Fruit fly (Drosophila melanogaster) whole organism, embryonic: Measurements from ENCODE around the gene CG12194.
A peak's percentile ranks its signal among the peaks of the same experiment; 100 is the strongest.

Experiments used
- ATbp ChIP-seq: fragments of 200-800 bp; sonication (Bioruptor generic); optimal IDR thresholded peaks from 2 replicates; lab custom pipeline; 2017; ENCODE audit warnings: missing biosample characterization, mild to moderate bottlenecking, missing genetic modification characterization, missing genetic modification reagents
- Asciz ChIP-seq: fragments of 200-800 bp; sonication (Bioruptor generic); optimal IDR thresholded peaks from 2 replicates; lab custom pipeline; 2017; ENCODE audit warnings: missing biosample characterization, mild to moderate bottlenecking, missing genetic modification characterization, missing genetic modification reagents
- Awh ChIP-seq: fragments of 200-800 bp; sonication (Bioruptor generic); IDR thresholded peaks from 2 replicates; pipeline ENCODE4, ENCODE4 v1.3.6; 2022; ENCODE audit warnings: missing biosample characterization, missing genetic modification characterization
- Bgb ChIP-seq: fragments of 200-800 bp; sonication (Bioruptor generic); IDR thresholded peaks from 2 replicates; pipeline ENCODE4 v1.3.6; 2022; ENCODE audit warnings: missing biosample characterization, missing genetic modification characterization; ENCODE audit not compliant: partially characterized antibody
- Blimp-1 ChIP-seq: fragments of 200-800 bp; sonication (Bioruptor generic); optimal IDR thresholded peaks from 3 replicates; lab custom pipeline; 2018; ENCODE audit warnings: missing biosample characterization, missing genetic modification characterization, mild to moderate bottlenecking, moderate library complexity, missing genetic modification reagents
- CG10979 ChIP-seq: fragments of 200-800 bp; sonication (Bioruptor generic); optimal IDR thresholded peaks from 2 replicates; lab custom pipeline; 2018; ENCODE audit warnings: missing biosample characterization, mild to moderate bottlenecking, missing genetic modification characterization, moderate library complexity
- CG11504 ChIP-seq: fragments of 200-800 bp; sonication (Bioruptor generic); optimal IDR thresholded peaks from 3 replicates; lab custom pipeline; 2019; ENCODE audit warnings: missing biosample characterization, mild to moderate bottlenecking, missing genetic modification characterization, moderate library complexity
- CG12071 ChIP-seq: fragments of 200-800 bp; sonication (Bioruptor generic); optimal IDR thresholded peaks from 3 replicates; lab custom pipeline; 2018; ENCODE audit warnings: missing biosample characterization, mild to moderate bottlenecking, missing genetic modification characterization
- CG13296 ChIP-seq: fragments of 200-800 bp; sonication (Bioruptor generic); optimal IDR thresholded peaks from 3 replicates; lab custom pipeline; 2018; ENCODE audit warnings: missing biosample characterization, mild to moderate bottlenecking, missing genetic modification characterization
- CG14710 ChIP-seq: fragments of 200-800 bp; sonication (Bioruptor generic); optimal IDR thresholded peaks from 3 replicates; lab custom pipeline; 2019; ENCODE audit warnings: missing biosample characterization, mild to moderate bottlenecking, missing genetic modification characterization, moderate library complexity
- CG15514 ChIP-seq: fragments of 200-800 bp; sonication (Bioruptor generic); optimal IDR thresholded peaks from 3 replicates; lab custom pipeline; 2017; ENCODE audit warnings: missing biosample characterization, missing genetic modification characterization, mild to moderate bottlenecking, moderate library complexity, missing genetic modification reagents
- CG17361 ChIP-seq: fragments of 200-800 bp; sonication (Bioruptor generic); IDR thresholded peaks from 3 replicates; pipeline ENCODE4 v1.3.6; 2022; ENCODE audit warnings: missing biosample characterization, missing genetic modification characterization
- CG17612 ChIP-seq: fragments of 200-800 bp; sonication (Bioruptor generic); IDR thresholded peaks from 2 replicates; pipeline ENCODE4 v1.3.6; 2022; ENCODE audit warnings: missing biosample characterization, missing genetic modification characterization
- CG17829 ChIP-seq: fragments of 200-800 bp; optimal IDR thresholded peaks from 2 replicates; lab custom pipeline; 2019; ENCODE audit warnings: missing biosample characterization, mild to moderate bottlenecking, missing genetic modification characterization, moderate library complexity
- CG18262 ChIP-seq: fragments of 200-800 bp; optimal IDR thresholded peaks from 3 replicates; lab custom pipeline; 2019; ENCODE audit warnings: missing biosample characterization, mild to moderate bottlenecking, missing genetic modification characterization, moderate library complexity
- CG2120 ChIP-seq: fragments of 200-800 bp; sonication (Bioruptor generic); optimal IDR thresholded peaks from 3 replicates; lab custom pipeline; 2016; ENCODE audit warnings: missing biosample characterization, missing genetic modification characterization
- CG2678 ChIP-seq: fragments of 200-800 bp; sonication (Bioruptor generic); optimal IDR thresholded peaks from 3 replicates; lab custom pipeline; 2019; ENCODE audit warnings: missing biosample characterization, mild to moderate bottlenecking, missing genetic modification characterization, moderate library complexity
- CG2712 ChIP-seq: fragments of 200-800 bp; optimal IDR thresholded peaks from 3 replicates; lab custom pipeline; 2019; ENCODE audit warnings: missing biosample characterization, mild to moderate bottlenecking, missing genetic modification characterization, moderate library complexity
- CG31441 ChIP-seq: fragments of 200-800 bp; sonication (Bioruptor generic); IDR thresholded peaks from 2 replicates; pipeline ENCODE4 v1.3.6; 2022; ENCODE audit warnings: missing biosample characterization, missing genetic modification characterization
- CG4404 ChIP-seq: fragments of 200-800 bp; sonication (Bioruptor generic); IDR thresholded peaks from 2 replicates; pipeline ENCODE4 v1.3.6; 2022; ENCODE audit warnings: missing biosample characterization, missing genetic modification characterization
- CG4424 ChIP-seq: fragments of 200-800 bp; sonication (Bioruptor generic); optimal IDR thresholded peaks from 3 replicates; lab custom pipeline; 2016; ENCODE audit warnings: missing biosample characterization, missing genetic modification characterization
- CG5953 ChIP-seq: fragments of 200-800 bp; sonication (Bioruptor generic); IDR thresholded peaks from 2 replicates; pipeline ENCODE4 v1.3.6; 2022; ENCODE audit warnings: missing biosample characterization, missing genetic modification characterization
- CG6254 ChIP-seq: fragments of 200-800 bp; sonication (Bioruptor generic); optimal IDR thresholded peaks from 3 replicates; lab custom pipeline; 2017; ENCODE audit warnings: mild to moderate bottlenecking, missing biosample characterization, missing genetic modification reagents, missing genetic modification characterization
- CG6683 ChIP-seq: fragments of 200-800 bp; sonication (Bioruptor generic); optimal IDR thresholded peaks from 2 replicates; lab custom pipeline; 2017; ENCODE audit warnings: missing biosample characterization, mild to moderate bottlenecking, missing genetic modification characterization, missing genetic modification reagents
- CG6689 ChIP-seq: fragments of 200-800 bp; sonication (Bioruptor generic); IDR thresholded peaks from 2 replicates; pipeline ENCODE4 v1.3.6; 2022; ENCODE audit warnings: missing biosample characterization, missing genetic modification characterization
- CG7357 ChIP-seq: fragments of 200-800 bp; sonication (Bioruptor generic); IDR thresholded peaks from 3 replicates; pipeline ENCODE4 v1.3.6; 2022; ENCODE audit warnings: missing biosample characterization, missing genetic modification characterization
- CG9437 ChIP-seq: fragments of 200-800 bp; sonication (Bioruptor generic); optimal IDR thresholded peaks from 2 replicates; lab custom pipeline; 2018; ENCODE audit warnings: missing biosample characterization, mild to moderate bottlenecking, missing genetic modification characterization
- CrebB ChIP-seq: fragments of 200-800 bp; sonication (Bioruptor generic); optimal IDR thresholded peaks from 3 replicates; lab custom pipeline; 2018; ENCODE audit warnings: missing biosample characterization, mild to moderate bottlenecking, missing genetic modification characterization
- Dbx ChIP-seq: fragments of 200-800 bp; sonication (Bioruptor generic); IDR thresholded peaks from 3 replicates; pipeline ENCODE4 v1.3.6; 2022; ENCODE audit warnings: missing biosample characterization, missing genetic modification characterization
- Drgx ChIP-seq: fragments of 200-800 bp; sonication (Bioruptor generic); IDR thresholded peaks from 2 replicates; pipeline ENCODE4 v1.3.6; 2022; ENCODE audit warnings: missing biosample characterization, missing genetic modification characterization
- Ets65A ChIP-seq: fragments of 200-800 bp; sonication (Bioruptor generic); peaks from one replicate; lab custom pipeline; 2016; ENCODE audit warnings: missing biosample characterization, missing genetic modification characterization
- Hr78 ChIP-seq, 2 experiments: fragments of 200-800 bp in 1 of 2; fragments of >200 bp in 1 of 2; sonication (Bioruptor generic) in 1 of 2; optimal IDR thresholded peaks; 2 replicates each; lab custom pipeline; 2017 to 2019; ENCODE audit warnings: missing biosample characterization in 2 of 2, missing genetic modification characterization in 2 of 2, mild to moderate bottlenecking in 1 of 2, moderate library complexity in 1 of 2
- Mrtf ChIP-seq: fragments of 200-800 bp; sonication (Bioruptor generic); IDR thresholded peaks from 3 replicates; pipeline ENCODE4 v1.3.6; 2022; ENCODE audit warnings: missing biosample characterization, missing genetic modification characterization
- Spps ChIP-seq: fragments of 200-800 bp; sonication (Bioruptor generic); optimal IDR thresholded peaks from 2 replicates; lab custom pipeline; 2018; ENCODE audit warnings: missing biosample characterization, mild to moderate bottlenecking, missing genetic modification characterization
- TFAM ChIP-seq: fragments of 200-800 bp; sonication (Bioruptor generic); optimal IDR thresholded peaks from 2 replicates; lab custom pipeline; 2017; ENCODE audit warnings: missing biosample characterization, missing genetic modification characterization, inconsistent platforms
- Xrp1 ChIP-seq: fragments of 200-800 bp; sonication (Bioruptor generic); IDR thresholded peaks from 2 replicates; pipeline ENCODE4 v1.3.6; 2022; ENCODE audit warnings: missing biosample characterization, missing genetic modification characterization
- ap ChIP-seq: fragments of 200-800 bp; sonication (Bioruptor generic); IDR thresholded peaks from 2 replicates; pipeline ENCODE4 v1.3.6; 2022; ENCODE audit warnings: missing biosample characterization, missing genetic modification characterization
- ara ChIP-seq: fragments of 200-800 bp; sonication (Bioruptor generic); IDR thresholded peaks from 2 replicates; pipeline ENCODE4 v1.3.6; 2022; ENCODE audit warnings: missing biosample characterization, missing genetic modification characterization
- cg ChIP-seq: fragments of 200-800 bp; sonication (Bioruptor generic); optimal IDR thresholded peaks from 3 replicates; lab custom pipeline; 2019; ENCODE audit warnings: missing biosample characterization, mild to moderate bottlenecking, missing genetic modification characterization, moderate library complexity
- da ChIP-seq: fragments of 200-800 bp; sonication (Bioruptor generic); optimal IDR thresholded peaks from 2 replicates; lab custom pipeline; 2016; ENCODE audit warnings: missing biosample characterization, missing genetic modification characterization
- exex ChIP-seq: fragments of 200-800 bp; sonication (Bioruptor generic); optimal IDR thresholded peaks from 4 replicates; lab custom pipeline; 2018; ENCODE audit warnings: missing biosample characterization, mild to moderate bottlenecking, missing genetic modification characterization, moderate library complexity
- lola ChIP-seq, 3 experiments: fragments of >200 bp in 2 of 3; fragments of 200-800 bp in 1 of 3; sonication (Bioruptor generic) in 1 of 3; optimal IDR thresholded peaks; 2 replicates each; lab custom pipeline; 2017 to 2019; ENCODE audit warnings: missing biosample characterization in 3 of 3, missing genetic modification characterization in 3 of 3, mild to moderate bottlenecking in 1 of 3, moderate library complexity in 1 of 3
- nom ChIP-seq: fragments of 200-800 bp; sonication (Bioruptor generic); optimal IDR thresholded peaks from 2 replicates; lab custom pipeline; 2017; ENCODE audit warnings: missing biosample characterization, missing genetic modification characterization, mild to moderate bottlenecking, moderate library complexity, missing genetic modification reagents
- phol ChIP-seq: fragments of 200-800 bp; sonication (Bioruptor generic); optimal IDR thresholded peaks from 3 replicates; lab custom pipeline; 2018; ENCODE audit warnings: missing biosample characterization, mild to moderate bottlenecking, missing genetic modification characterization, moderate library complexity
- prd ChIP-seq, 3 experiments: fragments of >200 bp in 2 of 3; fragments of 200-800 bp in 1 of 3; sonication (Bioruptor generic) in 1 of 3; optimal IDR thresholded peaks in 2 of 3; IDR thresholded peaks in 1 of 3; 2 replicates in 2 of 3; 3 replicates in 1 of 3; pipeline versions ENCODE4 v1.3.6 to Lab custom; 2017 to 2022; ENCODE audit warnings: missing biosample characterization in 1 of 3, missing genetic modification characterization in 1 of 3
- sens ChIP-seq: fragments of 200-800 bp; sonication (Bioruptor generic); peaks from one replicate; lab custom pipeline; 2016; ENCODE audit warnings: missing biosample characterization, missing genetic modification characterization
- shn ChIP-seq: fragments of 200-800 bp; sonication (Bioruptor generic); optimal IDR thresholded peaks from 3 replicates; lab custom pipeline; 2016; ENCODE audit warnings: missing biosample characterization, missing genetic modification characterization
- stwl ChIP-seq: fragments of 200-800 bp; sonication (Bioruptor generic); optimal IDR thresholded peaks from 3 replicates; lab custom pipeline; 2018; ENCODE audit warnings: missing biosample characterization, mild to moderate bottlenecking, missing genetic modification characterization, moderate library complexity
- trem ChIP-seq: fragments of 200-800 bp; optimal IDR thresholded peaks from 3 replicates; lab custom pipeline; 2019; ENCODE audit warnings: missing biosample characterization, mild to moderate bottlenecking, missing genetic modification characterization, moderate library complexity

Gene CG12194

DNA sequence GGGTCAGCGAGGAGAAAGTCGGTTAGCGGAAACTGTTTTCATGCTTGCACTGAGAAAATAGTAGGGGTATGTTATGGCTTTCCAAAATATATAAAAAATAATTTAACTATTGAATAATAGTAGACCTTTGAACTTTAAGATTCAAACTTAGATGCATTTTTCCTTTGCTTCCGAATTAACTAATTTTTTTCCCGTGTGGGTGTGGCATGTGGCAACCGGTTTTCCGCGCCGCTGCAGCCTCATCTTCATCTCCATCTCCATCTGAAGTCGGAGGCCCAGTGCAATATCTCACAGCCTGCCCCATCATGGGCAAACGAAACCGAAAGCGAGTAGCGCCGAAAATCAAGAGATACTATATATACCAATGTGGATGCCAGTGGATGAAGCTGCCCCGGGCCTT, 40.5 kb upstream of the CG12194 start:
- TF ChIP-seq nom (GFP tag; lab: Kevin White, UChicago), result peak; percentile 8
- no peak for TF ChIP-seq shn
- no peak for TF ChIP-seq TFAM (GFP tag; lab: Kevin White, UChicago)
- TF ChIP-seq CrebB (tag; lab: Kevin White, UChicago), result no peak
- peak in 1 of 3 experiments; percentile 26 for TF ChIP-seq lola (GFP tag; optimal IDR thresholded peaks at IDR 0.05; lab: Kevin White, UChicago)
- TF ChIP-seq Dbx (GFP tag; lab: Robert Waterston, UW), result no peak
- no peak for TF ChIP-seq cg
- TF ChIP-seq Bgb, result no peak
- TF ChIP-seq CG10979 (tag; lab: Kevin White, UChicago), result peak; percentile 10
- peak; percentile 28 for TF ChIP-seq CG6254 (GFP tag; lab: Kevin White, UChicago)
- TF ChIP-seq ATbp (GFP tag; lab: Kevin White, UChicago), result no peak
- TF ChIP-seq phol (tag; lab: Kevin White, UChicago), result peak; percentile 29
- TF ChIP-seq da (GFP tag; lab: Kevin White, UChicago), result no peak
- peak; percentile 18 for TF ChIP-seq Asciz (GFP tag; lab: Kevin White, UChicago)
- TF ChIP-seq Hr78 (GFP tag; optimal IDR thresholded peaks at IDR 0.05; lab: Kevin White, UChicago), result peak in 1 of 2 experiments; percentile 29
- no peak for TF ChIP-seq CG11504
- TF ChIP-seq CG14710 (tag; lab: Kevin White, UChicago), result peak; percentile 27
- TF ChIP-seq ara (GFP tag; lab: Robert Waterston, UW), result peak; percentile 67
- peak; percentile 30 for TF ChIP-seq CG2678 (tag; lab: Kevin White, UChicago)
- peak; percentile 36; the same call in 1 of the 2 replicates for TF ChIP-seq CG4404
- TF ChIP-seq CG13296 (GFP tag; lab: Kevin White, UChicago), result no peak
- no peak for TF ChIP-seq CG9437 (GFP tag; lab: Kevin White, UChicago)
- TF ChIP-seq CG31441 (GFP tag; lab: Robert Waterston, UW), result 0 out of 2 replicates have a peak, but pooled peaks have one; percentile 21
- TF ChIP-seq CG6683 (GFP tag; lab: Kevin White, UChicago), result no peak
- no peak for TF ChIP-seq CG7357 (GFP tag; lab: Robert Waterston, UW)
- peak; percentile 53 for TF ChIP-seq Xrp1 (GFP tag; lab: Robert Waterston, UW)
- TF ChIP-seq Mrtf (GFP tag; lab: Robert Waterston, UW), result no peak
- no peak for TF ChIP-seq CG5953 (GFP tag; lab: Robert Waterston, UW)
- peak; percentile 73 for TF ChIP-seq Drgx (GFP tag; lab: Robert Waterston, UW)
- peak; percentile 84 for TF ChIP-seq Blimp-1
- TF ChIP-seq CG12071 (GFP tag; lab: Kevin White, UChicago), result no peak
- no peak for TF ChIP-seq CG17612 (GFP tag; lab: Robert Waterston, UW)
- TF ChIP-seq sens, result peak; percentile 59
- TF ChIP-seq CG17829 (tag; lab: Kevin White, UChicago), result peak; percentile 17
- peak; percentile 51 for TF ChIP-seq CG2712 (tag; lab: Kevin White, UChicago)
- no peak for TF ChIP-seq ap
- no peak for TF ChIP-seq stwl (tag; lab: Kevin White, UChicago)
- TF ChIP-seq CG6689 (GFP tag; lab: Robert Waterston, UW), result 0 out of 2 replicates have a peak, but pooled peaks have one; percentile 34
- no peak for TF ChIP-seq CG15514 (GFP tag; lab: Kevin White, UChicago)
- no peak for TF ChIP-seq prd (optimal IDR thresholded peaks at IDR 0.05; lab: Kevin White, UChicago)
- peak; percentile 28; the same call in 2 of the 3 replicates for TF ChIP-seq prd (GFP tag; IDR thresholded peaks at IDR 0.05; lab: Robert Waterston, UW)
- TF ChIP-seq CG18262 (tag; lab: Kevin White, UChicago), result peak; percentile 44
- TF ChIP-seq CG2120 (GFP tag; lab: Kevin White, UChicago), result no peak
- TF ChIP-seq exex, result no peak
- TF ChIP-seq CG4424 (GFP tag; lab: Kevin White, UChicago), result peak; percentile 39
- 0 out of 3 replicates have a peak, but pooled peaks have one; percentile 16 for TF ChIP-seq CG17361
- peak; percentile 27 for TF ChIP-seq Ets65A
- TF ChIP-seq trem (tag; lab: Kevin White, UChicago), result peak; percentile 1
- TF ChIP-seq Awh, result 0 out of 2 replicates have a peak, but pooled peaks have one; percentile 17
- TF ChIP-seq Spps, result peak; percentile 17
